Fruit fly (Drosophila melanogaster) S2 (cell line): ENCODE results near the gene CG42465.

Experiments used
- CG8478 ChIP-seq: fragments of >200 bp; optimal IDR thresholded peaks from 2 replicates; lab custom pipeline; 2018
- CTCF ChIP-seq, 2 experiments: fragments of >200 bp; optimal IDR thresholded peaks; 2 replicates each; lab custom pipeline; 2018

CG42465 gene

DNA sequence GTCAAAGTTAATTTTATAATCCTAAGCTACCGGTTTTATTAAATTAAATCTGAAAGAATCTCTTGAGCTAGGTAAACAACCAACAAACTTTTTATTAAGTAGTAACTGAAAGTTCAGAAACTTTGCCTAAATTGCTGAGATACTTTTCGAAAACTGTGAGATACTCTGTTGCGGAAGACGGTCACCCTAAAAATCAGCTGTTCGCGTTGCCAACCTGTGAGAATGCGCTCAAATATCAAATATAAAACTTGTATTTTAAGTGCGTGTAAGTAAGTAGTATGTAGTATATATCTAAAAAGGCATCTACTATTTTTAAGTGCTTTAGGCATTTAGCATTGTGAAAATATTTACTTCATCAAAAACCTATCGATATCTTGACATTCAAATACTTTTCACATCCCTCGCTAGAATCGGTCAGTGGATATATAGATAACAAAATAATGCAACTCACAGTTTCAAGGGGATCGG is 13.0 kb downstream of the CG42465 start, which contains the start of the genes CG31955 and CG2818:
Gene CG31955 (minus strand): TSS at position 157 of the 468 bp plus-strand sequence.
Gene CG2818 (plus strand): TSS at position 412 of the 468 bp plus-strand sequence.
- TF ChIP-seq CTCF (optimal IDR thresholded peaks at IDR 0.05; lab: Kevin White, UChicago) (no peak), CG8478 (lab: Kevin White, UChicago) (no peak)

DNA sequence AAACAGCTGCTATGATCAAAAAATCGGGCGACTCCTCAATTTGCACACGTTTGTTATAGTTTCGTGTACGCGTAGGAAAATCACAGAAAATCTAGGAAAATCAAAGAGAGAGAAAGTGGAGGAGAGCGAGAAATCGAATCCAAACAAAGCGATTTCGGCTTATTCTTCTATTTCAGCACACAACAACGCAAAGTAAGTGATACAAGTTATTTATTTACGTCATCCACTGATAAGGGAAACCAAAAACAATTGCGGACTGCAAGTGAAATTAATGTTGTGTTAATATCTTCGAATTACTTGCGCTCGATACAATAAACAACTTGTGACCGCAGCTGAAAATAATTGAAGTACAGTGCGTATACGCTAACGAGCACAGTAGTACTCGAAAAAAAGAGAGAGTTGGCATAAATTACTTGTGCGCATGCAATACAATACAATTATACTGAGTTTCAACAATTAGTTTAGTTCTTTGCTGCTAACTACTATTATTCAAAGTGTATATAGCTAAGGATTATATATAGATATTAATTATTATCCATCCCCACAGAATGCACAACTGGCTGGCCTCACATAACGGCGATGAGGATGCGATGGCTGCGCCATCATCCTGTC is 13.7 kb downstream of the CG42465 start:
- no peak for TF ChIP-seq CTCF (optimal IDR thresholded peaks at IDR 0.05; lab: Kevin White, UChicago)
- no peak for TF ChIP-seq CG8478 (lab: Kevin White, UChicago)

DNA sequence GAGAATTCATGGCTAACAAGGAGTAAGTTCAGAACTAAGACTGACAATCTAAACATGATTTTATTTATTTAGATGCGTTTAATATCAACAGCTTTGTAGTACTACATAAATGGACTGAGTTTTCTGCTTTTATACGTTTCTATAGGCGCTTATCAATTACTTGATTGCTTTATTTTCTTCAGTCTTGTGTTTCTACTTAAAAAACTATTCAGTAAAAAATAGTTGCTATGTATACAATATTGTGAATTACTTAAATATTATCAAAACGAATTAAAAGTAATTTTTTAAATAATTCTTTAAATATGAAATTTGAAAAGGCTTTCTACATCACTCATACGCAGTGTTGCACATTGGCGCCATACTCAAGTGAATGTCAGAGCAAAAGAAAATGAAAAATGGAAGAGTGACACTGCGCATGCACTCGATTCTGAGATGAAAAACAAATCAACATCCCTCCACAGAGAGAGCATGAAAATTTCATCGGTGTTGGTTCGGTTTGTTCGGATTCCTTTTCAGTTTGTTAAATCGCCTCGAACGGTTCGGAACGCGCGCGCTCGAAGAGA is 17.8 kb downstream of the CG42465 start, which contains the start of the genes lectin-24A and Shaw:
Gene lectin-24A (minus strand): TSS at position 101 of the 563 bp plus-strand sequence.
Gene Shaw (plus strand): TSS at position 513 of the 563 bp plus-strand sequence.
- TF ChIP-seq CG8478 (lab: Kevin White, UChicago): no peak
- TF ChIP-seq CTCF (optimal IDR thresholded peaks at IDR 0.05; lab: Kevin White, UChicago): no peak

DNA sequence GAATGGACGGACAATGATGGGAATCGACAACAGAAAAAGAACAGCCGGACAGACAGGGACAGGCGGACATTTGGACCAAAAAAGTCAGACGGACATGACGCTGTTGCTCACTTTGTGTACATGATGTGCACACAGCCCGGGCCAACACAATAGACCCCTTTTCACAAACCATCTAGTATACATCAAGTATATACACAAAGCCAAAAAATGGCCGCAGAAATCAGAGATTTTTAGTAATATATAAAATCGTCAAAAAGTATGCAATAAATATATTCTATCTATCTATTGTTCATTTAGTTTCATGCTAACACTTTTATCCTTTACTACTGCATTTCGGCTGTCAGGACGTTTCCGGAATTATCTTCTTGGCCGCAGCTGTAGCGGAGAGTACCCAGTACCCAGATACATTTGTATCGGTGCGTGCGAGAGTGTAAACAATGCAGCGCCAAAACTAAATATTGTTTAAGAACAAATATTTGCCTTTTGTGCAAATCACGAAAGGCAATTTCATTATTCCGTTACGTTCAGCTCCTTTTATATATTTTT is 19.5 kb downstream of the CG42465 start:
- no peak for TF ChIP-seq CTCF (optimal IDR thresholded peaks at IDR 0.05; lab: Kevin White, UChicago)
- TF ChIP-seq CG8478 (lab: Kevin White, UChicago): no peak

DNA sequence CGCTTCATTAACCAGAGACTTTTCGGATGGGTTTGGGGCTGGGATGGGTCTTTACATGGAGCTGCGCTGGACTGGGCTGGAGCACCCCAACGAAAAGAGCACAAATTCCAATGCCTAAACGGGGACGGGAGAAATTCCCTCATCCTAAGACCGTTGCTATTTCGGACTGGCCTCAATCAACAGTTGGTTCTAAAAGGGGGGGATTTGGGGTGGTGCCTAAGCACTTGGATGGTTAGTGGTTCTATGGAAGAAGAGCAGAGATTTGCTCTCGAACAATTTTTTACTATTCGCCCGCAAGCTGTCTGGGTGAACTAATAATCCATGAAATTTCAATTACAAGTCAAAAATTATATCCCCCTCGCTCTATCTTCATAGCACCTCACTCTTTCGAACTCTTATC is 29.6 kb downstream of the CG42465 start:
- TF ChIP-seq CTCF (optimal IDR thresholded peaks at IDR 0.05; lab: Kevin White, UChicago): no peak
- no peak for TF ChIP-seq CG8478 (lab: Kevin White, UChicago)

DNA sequence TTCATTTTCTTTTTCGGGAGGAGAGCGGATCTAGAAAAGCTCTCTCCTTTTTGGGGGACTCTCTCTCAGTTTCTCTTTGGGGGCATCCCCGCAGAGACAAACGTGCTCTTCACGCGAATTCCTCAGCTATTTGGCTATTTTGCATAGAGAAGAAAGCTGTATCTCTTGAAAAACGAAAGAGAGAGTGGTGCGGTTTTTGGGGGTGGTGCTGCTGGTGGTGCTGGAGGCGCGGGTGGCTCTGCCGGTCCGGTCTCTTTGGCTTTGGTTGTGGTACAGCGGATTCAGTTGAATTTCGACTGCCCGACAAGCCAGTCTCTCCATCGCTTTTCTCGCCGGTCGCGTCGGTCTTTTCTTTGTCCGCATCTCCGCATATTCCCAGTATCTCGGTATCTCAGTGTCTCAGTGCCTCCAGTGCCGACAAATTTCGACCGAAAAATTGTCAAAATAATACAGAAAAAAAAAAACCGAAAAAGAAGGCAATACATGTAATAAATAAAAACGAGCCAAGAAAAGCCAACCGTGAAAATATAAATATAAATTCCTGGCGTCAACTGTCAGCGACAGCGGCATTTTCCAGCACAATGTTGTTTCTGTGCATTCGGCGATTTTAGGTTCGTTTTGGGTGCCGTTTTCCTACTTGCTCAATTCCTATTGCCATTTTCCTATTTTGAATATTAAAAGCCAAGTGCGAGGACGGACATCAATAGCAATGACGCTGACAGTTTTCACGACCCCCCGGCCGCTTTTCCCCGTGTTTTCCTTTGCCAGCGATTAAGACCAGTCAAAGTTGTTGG is 30.4 kb downstream of the CG42465 start, which contains the start of gene CG10019:
Gene CG10019 (plus strand): TSS at position 285 of the 794 bp plus-strand sequence.
- TF ChIP-seq CTCF (optimal IDR thresholded peaks at IDR 0.05; lab: Kevin White, UChicago) (no peak), CG8478 (lab: Kevin White, UChicago) (no peak)

DNA sequence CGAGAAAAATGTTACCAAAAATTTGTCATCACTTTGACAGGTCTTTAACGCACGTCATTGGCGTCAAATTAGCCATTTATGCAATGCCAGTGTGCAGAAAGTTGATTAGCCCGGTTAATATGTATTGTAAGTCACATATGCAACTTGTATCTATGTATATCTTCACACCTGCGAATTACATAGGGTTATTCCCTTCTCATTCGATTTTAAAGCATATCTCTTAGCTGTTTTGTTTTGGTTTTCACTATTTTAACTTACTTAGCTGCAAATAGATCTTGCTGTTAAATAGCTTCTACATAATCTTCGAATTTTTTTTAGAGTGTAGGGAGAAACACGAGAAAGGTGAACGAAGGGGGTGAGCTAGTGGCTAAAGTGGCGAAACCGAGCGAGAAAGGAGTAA is 31.1 kb downstream of the CG42465 start:
- no peak for TF ChIP-seq CTCF (optimal IDR thresholded peaks at IDR 0.05; lab: Kevin White, UChicago)
- no peak for TF ChIP-seq CG8478 (lab: Kevin White, UChicago)

DNA sequence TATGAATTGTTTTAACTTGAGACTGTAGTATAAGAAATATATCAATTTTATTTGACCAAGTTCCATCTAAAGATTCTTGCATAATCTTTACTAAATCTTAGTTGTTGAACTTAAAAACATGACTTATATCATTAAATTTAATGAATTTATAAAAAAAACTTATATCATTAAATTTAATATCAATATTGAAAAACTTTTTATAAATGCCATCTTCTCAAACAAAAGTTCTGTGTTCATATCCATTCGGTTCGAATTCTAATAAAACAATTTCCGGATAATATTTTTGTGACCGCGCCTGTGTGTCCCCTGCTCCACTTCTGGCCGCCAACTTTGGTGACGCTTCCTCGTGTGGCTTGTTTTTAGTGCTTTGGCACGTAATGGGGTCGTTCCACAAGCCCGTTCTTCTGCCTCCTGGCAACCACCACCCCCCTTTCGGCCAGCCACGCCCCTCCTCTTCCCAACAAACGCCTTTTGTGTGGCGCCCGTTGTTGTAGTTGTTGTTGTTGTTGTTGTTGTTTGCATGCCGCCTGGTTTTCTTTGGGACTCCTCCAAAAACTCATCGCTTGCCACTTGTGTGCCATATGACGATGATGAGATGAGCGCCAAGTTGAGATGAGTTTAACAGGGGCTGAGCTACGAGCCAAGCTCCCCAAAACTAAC is 37.1 kb downstream of the CG42465 start:
- TF ChIP-seq CTCF (optimal IDR thresholded peaks at IDR 0.05; lab: Kevin White, UChicago) (no peak), CG8478 (lab: Kevin White, UChicago) (no peak)

DNA sequence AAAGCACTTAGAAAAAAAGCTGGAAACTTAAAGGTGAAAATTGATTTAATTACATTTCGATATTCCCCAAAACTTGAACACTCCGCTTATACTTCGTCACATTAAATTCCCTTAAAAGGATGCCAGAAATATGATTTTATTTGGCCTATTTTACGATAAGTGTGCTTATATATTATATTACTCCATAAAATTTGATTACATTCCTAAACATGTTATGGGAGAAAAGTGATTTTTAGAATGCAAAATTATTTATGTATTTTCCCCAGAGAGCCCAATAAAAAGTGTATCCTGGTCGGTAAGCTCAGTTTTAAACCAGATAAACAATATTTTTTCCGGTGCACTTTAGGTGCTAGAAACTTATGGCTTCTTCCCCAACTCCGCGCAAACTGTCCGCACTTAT is 37.7 kb downstream of the CG42465 start:
- TF ChIP-seq CG8478 (lab: Kevin White, UChicago): no peak
- TF ChIP-seq CTCF (optimal IDR thresholded peaks at IDR 0.05; lab: Kevin White, UChicago): no peak

DNA sequence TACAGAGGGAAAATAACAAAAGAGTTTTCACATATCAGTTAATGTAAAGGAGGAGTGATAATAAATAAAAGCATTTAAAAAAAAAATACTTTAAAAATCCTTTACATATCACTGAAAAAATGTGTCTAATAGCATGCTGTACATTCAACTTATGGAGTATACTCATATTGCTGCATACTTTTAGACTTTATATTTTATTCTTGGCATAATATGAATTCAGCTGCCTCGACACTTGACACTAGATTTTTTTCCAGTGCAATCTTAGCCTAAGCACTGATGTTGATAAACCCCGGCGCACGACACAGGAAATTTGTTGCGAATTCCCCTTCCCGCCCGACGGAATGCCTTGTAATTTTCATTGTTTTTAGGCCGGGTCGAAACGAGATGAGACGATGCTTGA is 40.4 kb downstream of the CG42465 start:
- no peak for TF ChIP-seq CG8478 (lab: Kevin White, UChicago)
- TF ChIP-seq CTCF (optimal IDR thresholded peaks at IDR 0.05; lab: Kevin White, UChicago): no peak

DNA sequence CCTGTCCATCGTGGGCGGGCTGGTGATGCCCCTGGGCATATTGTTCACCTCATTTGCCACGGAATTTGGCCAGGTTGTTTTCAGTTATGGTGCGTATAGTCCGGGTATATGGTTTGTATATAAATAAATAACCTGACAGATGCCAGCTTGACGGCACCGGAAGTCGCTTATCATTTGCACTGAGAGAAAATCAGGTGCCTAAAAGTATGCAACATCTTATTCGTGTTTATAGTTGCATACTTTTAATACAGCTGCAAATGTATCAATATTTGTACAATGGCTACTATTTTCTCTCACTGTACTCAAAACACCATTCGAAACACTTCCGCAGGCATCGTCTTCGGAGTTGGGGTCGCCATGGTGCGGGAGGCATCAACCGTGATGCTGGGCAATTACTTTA is 48.7 kb downstream of the CG42465 start:
- TF ChIP-seq CTCF (optimal IDR thresholded peaks at IDR 0.05; lab: Kevin White, UChicago): no peak
- TF ChIP-seq CG8478 (lab: Kevin White, UChicago): no peak
